Worm (Caenorhabditis elegans) whole organism, L1 larva: ENCODE data around the gene ZK154.6.

ENCODE experiments used
- C34B4.2 ChIP-seq: sonication (generic microtip); optimal IDR thresholded peaks from 2 replicates; lab custom pipeline; 2017; ENCODE audit warnings: mild to moderate bottlenecking, missing genetic modification characterization, missing compliant biosample characterization
- lin-14 ChIP-seq: fragments of 200-800 bp; sonication (Bioruptor generic); optimal IDR thresholded peaks from 2 replicates; lab custom pipeline; 2018; ENCODE audit warnings: mild to moderate bottlenecking, missing genetic modification characterization, moderate library complexity, missing compliant biosample characterization
- lir-3 ChIP-seq: sonication (generic microtip); optimal IDR thresholded peaks from 2 replicates; lab custom pipeline; 2016; ENCODE audit warnings: mild to moderate bottlenecking, missing genetic modification characterization, moderate library complexity, missing compliant biosample characterization; ENCODE audit not compliant: poor library complexity
- nhr-12 ChIP-seq: sonication (generic microtip); optimal IDR thresholded peaks from 2 replicates; lab custom pipeline; 2017; ENCODE audit warnings: missing biosample characterization, missing genetic modification characterization

- TF ChIP-seq lin-14, result peak; percentile 9
- no peak for TF ChIP-seq nhr-12 (tag; lab: Kevin White, UChicago)
- no peak for TF ChIP-seq lir-3 (tag; lab: Kevin White, UChicago)
- TF ChIP-seq C34B4.2 (tag; lab: Kevin White, UChicago), result no peak
Measured at ce11 chrX:7817555-7817954, 24.2 kb upstream of the ZK154.6 start.
